Worm (Caenorhabditis elegans): Measurements from ENCODE around the gene tsen-2.

The tsen-2 gene

ce11 chrIII:11946062-11946749, 48.1 kb upstream of the tsen-2 start (continued):
- TF ChIP-seq F33H1.4 (GFP tag; IDR thresholded peaks at IDR 0.05) (peak; percentile 66), ztf-3 (GFP tag; optimal IDR thresholded peaks at IDR 0.05) (no peak), let-526 (GFP tag; IDR thresholded peaks at IDR 0.05) (peak; percentile 41; the same call in 1 of the 2 replicates), madf-10 (tag; optimal IDR thresholded peaks at IDR 0.05) (peak; percentile 51), him-1 (tag; optimal IDR thresholded peaks at IDR 0.05) (peak; percentile 51), unc-62 (GFP tag; optimal IDR thresholded peaks at IDR 0.05) (no peak), D2030.7 (GFP tag; IDR thresholded peaks at IDR 0.05) (peak; percentile 62; the same call in 1 of the 2 replicates), B0035.1 (tag; optimal IDR thresholded peaks at IDR 0.05) (peak; percentile 59), ekl-4 (GFP tag; IDR thresholded peaks at IDR 0.05) (peak; percentile 41; the same call in 1 of the 2 replicates), rpc-1 (optimal IDR thresholded peaks at IDR 0.05) (no peak), rpc-1 (tag; optimal IDR thresholded peaks at IDR 0.05) (no peak), lsl-1 (GFP tag; optimal IDR thresholded peaks at IDR 0.05) (peak; percentile 49), egl-18 (GFP tag; IDR thresholded peaks at IDR 0.05) (0 out of 2 replicates have a peak, but pooled peaks have one; percentile 57), ceh-27 (GFP tag; optimal IDR thresholded peaks at IDR 0.05) (peak; percentile 77), nhr-90 (tag; optimal IDR thresholded peaks at IDR 0.05) (no peak), atf-7 (tag; optimal IDR thresholded peaks at IDR 0.05) (peak; percentile 43), sptf-2 (GFP tag; optimal IDR thresholded peaks at IDR 0.05) (no peak), nfya-2 (GFP tag; IDR thresholded peaks at IDR 0.05) (0 out of 2 replicates have a peak, but pooled peaks have one; percentile 63), nfyb-1 (GFP tag; IDR thresholded peaks at IDR 0.05) (peak; percentile 71; the same call in 1 of the 2 replicates), egrh-3 (GFP tag; IDR thresholded peaks at IDR 0.05) (0 out of 2 replicates have a peak, but pooled peaks have one; percentile 17), hlh-12 (tag; optimal IDR thresholded peaks at IDR 0.05) (no peak), ZK185.1 (tag; optimal IDR thresholded peaks at IDR 0.05; ENCODE audit: poor library complexity, severe bottlenecking) (no peak), F52B5.7 (tag; optimal IDR thresholded peaks at IDR 0.05) (peak; percentile 5), mcd-1 (GFP tag; IDR thresholded peaks at IDR 0.05) (peak; percentile 79), K11D2.4 (GFP tag; IDR thresholded peaks at IDR 0.05) (peak; percentile 77), ztf-6 (GFP tag; IDR thresholded peaks at IDR 0.05) (0 out of 2 replicates have a peak, but pooled peaks have one; percentile 46), C06A6.2 (GFP tag; conservative IDR thresholded peaks at IDR 0.05) (0 out of 2 replicates have a peak, but pooled peaks have one; percentile 26), Y79H2A.3 (GFP tag; conservative IDR thresholded peaks at IDR 0.05) (no peak), B0019.2 (GFP tag; conservative IDR thresholded peaks at IDR 0.05) (0 out of 2 replicates have a peak, but pooled peaks have one; percentile 43), snpc-1.1 (tag; optimal IDR thresholded peaks at IDR 0.05; ENCODE audit: insufficient read depth) (no peak), ztf-28 (GFP tag; IDR thresholded peaks at IDR 0.05) (no peak), F37B4.10 (GFP tag; IDR thresholded peaks at IDR 0.05) (no peak), attf-6 (GFP tag; IDR thresholded peaks at IDR 0.05) (0 out of 2 replicates have a peak, but pooled peaks have one; percentile 34), ztf-26 (tag; optimal IDR thresholded peaks at IDR 0.05) (peak; percentile 37), madf-3 (GFP tag; IDR thresholded peaks at IDR 0.05) (0 out of 2 replicates have a peak, but pooled peaks have one; percentile 69), F10E7.11 (tag; optimal IDR thresholded peaks at IDR 0.05) (peak; percentile 60), nhr-179 (tag; optimal IDR thresholded peaks at IDR 0.05) (no peak), fkh-3 (tag; optimal IDR thresholded peaks at IDR 0.05) (no peak), somi-1 (GFP tag; optimal IDR thresholded peaks at IDR 0.05) (no peak), ceh-40 (GFP tag; IDR thresholded peaks at IDR 0.05) (0 out of 2 replicates have a peak, but pooled peaks have one; percentile 24), hlh-26 (GFP tag; conservative IDR thresholded peaks at IDR 0.05) (no peak), nfya-1 (tag; optimal IDR thresholded peaks at IDR 0.05; ENCODE audit: borderline replicate concordance, insufficient read depth) (no peak), madf-6 (GFP tag; IDR thresholded peaks at IDR 0.05) (peak; percentile 72), chd-7 (tag; optimal IDR thresholded peaks at IDR 0.05) (peak; percentile 46), xnd-1 (tag; optimal IDR thresholded peaks at IDR 0.05) (peak; percentile 37), akir-1 (GFP tag; optimal IDR thresholded peaks at IDR 0.05) (peak; percentile 43)

Data from whole organism, young adult.